Worm (Caenorhabditis elegans): ENCODE measurements around the gene rpl-11.2.

Gene rpl-11.2

DNA sequence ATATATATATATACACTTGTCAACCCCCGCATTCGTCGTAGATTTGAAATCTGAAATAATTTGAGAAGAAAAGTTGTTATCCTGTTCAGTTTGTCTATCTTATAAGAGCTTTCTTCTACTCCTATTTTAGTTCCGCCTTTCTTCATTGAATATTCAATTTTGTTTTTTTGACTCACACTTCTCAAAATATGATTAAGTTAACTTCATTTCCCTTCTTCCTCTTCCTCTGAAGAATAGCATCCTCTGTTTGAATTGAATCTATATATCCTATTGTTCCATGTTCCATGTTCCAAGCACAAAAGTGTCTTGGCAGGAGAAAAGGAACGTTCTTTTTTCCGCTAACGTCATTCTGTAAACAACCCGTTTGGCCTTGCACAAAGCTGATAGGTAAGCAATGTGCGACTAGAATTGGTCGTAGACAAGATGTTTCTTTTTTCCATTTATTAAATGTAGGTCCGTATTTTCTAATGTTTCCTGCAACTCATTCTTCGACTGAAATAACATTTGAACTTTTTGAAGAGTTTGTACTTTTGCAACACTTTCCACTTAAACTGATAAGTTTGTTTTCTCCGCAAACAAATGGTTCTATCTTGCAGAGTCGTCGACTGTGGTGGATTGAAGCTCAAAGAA, 50.4 kb downstream of the rpl-11.2 start, which contains the start of gene gap-1:
gap-1 (plus strand) TSS at position 580 of the 630 bp plus-strand sequence.
- TF ChIP-seq efl-1 (optimal IDR thresholded peaks at IDR 0.05): no peak
- TF ChIP-seq efl-1 (GFP tag; optimal IDR thresholded peaks at IDR 0.05 in 1 of 2): peak in 1 of 2 experiments; percentile 76
- TF ChIP-seq hpl-2 (GFP tag; optimal IDR thresholded peaks at IDR 0.05): no peak
- peak; percentile 25 for TF ChIP-seq lin-14 (GFP tag; optimal IDR thresholded peaks at IDR 0.05)
- TF ChIP-seq alr-1 (tag; optimal IDR thresholded peaks at IDR 0.05; ENCODE audit: borderline replicate concordance): no peak
- TF ChIP-seq nhr-85 (tag): no peak
- TF ChIP-seq fkh-10 (GFP tag; optimal IDR thresholded peaks at IDR 0.05): peak; percentile 77

Measured in whole organism, L1 larva.